Fruit fly (Drosophila melanogaster) whole organism, embryonic: Measurements from ENCODE around the gene BRWD3.

ENCODE experiments used
- Adf1 ChIP-seq: fragments of 200-800 bp; sonication (Bioruptor generic); IDR thresholded peaks from 2 replicates; pipeline ENCODE4 v1.3.6; 2022; ENCODE audit warnings: missing biosample characterization, missing genetic modification characterization
- Asciz ChIP-seq: fragments of 200-800 bp; sonication (Bioruptor generic); optimal IDR thresholded peaks from 2 replicates; lab custom pipeline; 2017; ENCODE audit warnings: missing biosample characterization, mild to moderate bottlenecking, missing genetic modification characterization, missing genetic modification reagents
- CG10565 ChIP-seq: fragments of 200-800 bp; sonication (Bioruptor generic); optimal IDR thresholded peaks from 3 replicates; lab custom pipeline; 2016; ENCODE audit warnings: missing biosample characterization, mild to moderate bottlenecking, missing genetic modification characterization
- CG10654 ChIP-seq: fragments of 200-800 bp; sonication (Bioruptor generic); optimal IDR thresholded peaks from 2 replicates; lab custom pipeline; 2016; ENCODE audit warnings: missing biosample characterization, missing genetic modification characterization
- CG13424 ChIP-seq: fragments of 200-800 bp; sonication (Bioruptor generic); optimal IDR thresholded peaks from 2 replicates; lab custom pipeline; 2019; ENCODE audit warnings: missing biosample characterization, mild to moderate bottlenecking, missing genetic modification characterization, moderate library complexity
- CG14014 ChIP-seq: fragments of 200-800 bp; sonication (Bioruptor generic); IDR thresholded peaks from 2 replicates; pipeline ENCODE4 v1.3.6; 2022; ENCODE audit warnings: missing biosample characterization, missing genetic modification characterization
- CG14860 ChIP-seq: fragments of 200-800 bp; sonication (Bioruptor generic); IDR thresholded peaks from 3 replicates; pipeline ENCODE4 v1.3.6; 2022; ENCODE audit warnings: missing biosample characterization, missing genetic modification characterization; ENCODE audit not compliant: partially characterized antibody
- CG1529 ChIP-seq: fragments of 200-800 bp; sonication (Bioruptor generic); optimal IDR thresholded peaks from 3 replicates; lab custom pipeline; 2018; ENCODE audit warnings: missing biosample characterization, missing genetic modification characterization
- CG17568 ChIP-seq: fragments of 200-800 bp; sonication (Bioruptor generic); optimal IDR thresholded peaks from 2 replicates; lab custom pipeline; 2018; ENCODE audit warnings: missing biosample characterization, mild to moderate bottlenecking, missing genetic modification characterization, moderate library complexity
- CG18262 ChIP-seq: fragments of 200-800 bp; optimal IDR thresholded peaks from 3 replicates; lab custom pipeline; 2019; ENCODE audit warnings: missing biosample characterization, mild to moderate bottlenecking, missing genetic modification characterization, moderate library complexity
- CG18476 ChIP-seq: fragments of 200-800 bp; sonication (Bioruptor generic); optimal IDR thresholded peaks from 2 replicates; lab custom pipeline; 2016; ENCODE audit warnings: missing biosample characterization, mild to moderate bottlenecking, missing genetic modification characterization
- CG18619 ChIP-seq: fragments of 200-800 bp; sonication (Bioruptor generic); optimal IDR thresholded peaks from 3 replicates; lab custom pipeline; 2017; ENCODE audit warnings: missing biosample characterization, mild to moderate bottlenecking, missing genetic modification characterization
- CG2202 ChIP-seq: fragments of 200-800 bp; sonication (Bioruptor generic); optimal IDR thresholded peaks from 2 replicates; lab custom pipeline; 2018; ENCODE audit warnings: missing biosample characterization, mild to moderate bottlenecking, missing genetic modification characterization
- CG2875 ChIP-seq: fragments of 200-800 bp; sonication (Bioruptor generic); optimal IDR thresholded peaks from 2 replicates; lab custom pipeline; 2017; ENCODE audit warnings: missing biosample characterization, mild to moderate bottlenecking, missing genetic modification characterization, missing genetic modification reagents
- CG31388 ChIP-seq: fragments of 200-800 bp; sonication (Bioruptor generic); optimal IDR thresholded peaks from 2 replicates; lab custom pipeline; 2016; ENCODE audit warnings: missing biosample characterization, missing genetic modification characterization
- CG3995 ChIP-seq: fragments of 200-800 bp; sonication (Bioruptor generic); optimal IDR thresholded peaks from 3 replicates; lab custom pipeline; 2016; ENCODE audit warnings: missing biosample characterization, missing genetic modification characterization
- CG4282 ChIP-seq: fragments of 200-800 bp; sonication (Bioruptor generic); optimal IDR thresholded peaks from 2 replicates; lab custom pipeline; 2016; ENCODE audit warnings: missing biosample characterization, missing genetic modification characterization
- CG4707 ChIP-seq: fragments of 200-800 bp; sonication (Bioruptor generic); optimal IDR thresholded peaks from 2 replicates; lab custom pipeline; 2018; ENCODE audit warnings: missing biosample characterization, mild to moderate bottlenecking, missing genetic modification characterization, moderate library complexity
- CG5953 ChIP-seq: fragments of 200-800 bp; sonication (Bioruptor generic); IDR thresholded peaks from 2 replicates; pipeline ENCODE4 v1.3.6; 2022; ENCODE audit warnings: missing biosample characterization, missing genetic modification characterization
- CG6254 ChIP-seq: fragments of 200-800 bp; sonication (Bioruptor generic); optimal IDR thresholded peaks from 3 replicates; lab custom pipeline; 2017; ENCODE audit warnings: mild to moderate bottlenecking, missing biosample characterization, missing genetic modification reagents, missing genetic modification characterization
- CG6765 ChIP-seq: fragments of 200-800 bp; sonication (Bioruptor generic); optimal IDR thresholded peaks from 3 replicates; lab custom pipeline; 2017; ENCODE audit warnings: missing biosample characterization, mild to moderate bottlenecking, missing genetic modification characterization
- CTCF ChIP-seq: fragments of 200-800 bp; sonication (Bioruptor generic); optimal IDR thresholded peaks from 2 replicates; lab custom pipeline; 2017; ENCODE audit warnings: missing biosample characterization, mild to moderate bottlenecking, missing genetic modification characterization, moderate library complexity
- CoRest ChIP-seq: fragments of 200-800 bp; sonication (Bioruptor generic); optimal IDR thresholded peaks from 3 replicates; lab custom pipeline; 2018; ENCODE audit warnings: missing biosample characterization, mild to moderate bottlenecking, missing genetic modification characterization, moderate library complexity
- D ChIP-seq, 2 experiments: fragments of 200-800 bp in 1 of 2; fragments of >200 bp in 1 of 2; sonication (Bioruptor generic) in 1 of 2; optimal IDR thresholded peaks; 2 replicates in 1 of 2; 3 replicates in 1 of 2; lab custom pipeline; 2017; ENCODE audit warnings: mild to moderate bottlenecking in 1 of 2, missing biosample characterization in 1 of 2, missing genetic modification characterization in 1 of 2, missing genetic modification reagents in 1 of 2
- Dip3 ChIP-seq: fragments of 200-800 bp; sonication (Bioruptor generic); optimal IDR thresholded peaks from 3 replicates; lab custom pipeline; 2016; ENCODE audit warnings: missing biosample characterization, missing genetic modification characterization
- Dp ChIP-seq: fragments of 200-800 bp; sonication (Bioruptor generic); optimal IDR thresholded peaks from 2 replicates; lab custom pipeline; 2018; ENCODE audit warnings: missing biosample characterization, mild to moderate bottlenecking, missing genetic modification characterization, moderate library complexity
- E2f2 ChIP-seq: fragments of 200-800 bp; sonication (Bioruptor generic); IDR thresholded peaks from 2 replicates; pipeline ENCODE4 v1.3.6; 2022; ENCODE audit warnings: missing biosample characterization, missing genetic modification characterization
- HLH4C ChIP-seq: fragments of 200-800 bp; sonication (Bioruptor generic); IDR thresholded peaks from 3 replicates; pipeline ENCODE4 v1.3.6; 2022; ENCODE audit warnings: missing biosample characterization, missing genetic modification characterization; ENCODE audit not compliant: partially characterized antibody
- Hand ChIP-seq: fragments of 200-800 bp; sonication (Bioruptor generic); optimal IDR thresholded peaks from 2 replicates; lab custom pipeline; 2017; ENCODE audit warnings: mild to moderate bottlenecking, missing biosample characterization, missing genetic modification reagents, missing genetic modification characterization
- Lpt ChIP-seq: fragments of >200 bp; optimal IDR thresholded peaks from 2 replicates; lab custom pipeline; 2018; ENCODE audit warnings: missing biosample characterization, missing genetic modification characterization
- MBD-R2 ChIP-seq: fragments of 200-800 bp; sonication (Bioruptor generic); IDR thresholded peaks from 2 replicates; pipeline ENCODE4 v1.3.6; 2022; ENCODE audit warnings: missing biosample characterization, missing genetic modification characterization
- Neu2 ChIP-seq: fragments of 200-800 bp; sonication (Bioruptor generic); optimal IDR thresholded peaks from 3 replicates; lab custom pipeline; 2016; ENCODE audit warnings: missing biosample characterization, missing genetic modification characterization, borderline replicate concordance
- Nf-YB ChIP-seq: fragments of 200-800 bp; sonication (Bioruptor generic); optimal IDR thresholded peaks from 3 replicates; lab custom pipeline; 2019; ENCODE audit warnings: missing biosample characterization, mild to moderate bottlenecking, missing genetic modification characterization, moderate library complexity
- NfI ChIP-seq: fragments of 200-800 bp; sonication (Bioruptor generic); optimal IDR thresholded peaks from 3 replicates; lab custom pipeline; 2018; ENCODE audit warnings: missing biosample characterization, mild to moderate bottlenecking, missing genetic modification characterization, moderate library complexity
- bigmax ChIP-seq: fragments of 200-800 bp; sonication (Bioruptor generic); optimal IDR thresholded peaks from 2 replicates; lab custom pipeline; 2018; ENCODE audit warnings: missing biosample characterization, mild to moderate bottlenecking, missing genetic modification characterization
- cad ChIP-seq: fragments of >200 bp; optimal IDR thresholded peaks from 2 replicates; lab custom pipeline; 2017; ENCODE audit warnings: missing biosample characterization, missing genetic modification characterization
- dmrt99B ChIP-seq: fragments of 200-800 bp; sonication (Bioruptor generic); optimal IDR thresholded peaks from 2 replicates; lab custom pipeline; 2018; ENCODE audit warnings: missing biosample characterization, mild to moderate bottlenecking, missing genetic modification characterization, moderate library complexity
- fd64A ChIP-seq: fragments of 200-800 bp; sonication (Bioruptor generic); optimal IDR thresholded peaks from 3 replicates; lab custom pipeline; 2018; ENCODE audit warnings: missing biosample characterization, mild to moderate bottlenecking, missing genetic modification characterization
- fd96Cb ChIP-seq: fragments of 200-800 bp; sonication (Bioruptor generic); optimal IDR thresholded peaks from 2 replicates; lab custom pipeline; 2018; ENCODE audit warnings: missing biosample characterization, mild to moderate bottlenecking, missing genetic modification characterization, moderate library complexity
- gem ChIP-seq: fragments of 200-800 bp; sonication (Bioruptor generic); optimal IDR thresholded peaks from 2 replicates; lab custom pipeline; 2019; ENCODE audit warnings: missing biosample characterization, mild to moderate bottlenecking, missing genetic modification characterization, moderate library complexity
- hkb ChIP-seq, 2 experiments: fragments of 200-800 bp in 1 of 2; fragments of >200 bp in 1 of 2; sonication (Bioruptor generic) in 1 of 2; IDR thresholded peaks in 1 of 2; optimal IDR thresholded peaks in 1 of 2; 2 replicates each; pipeline versions ENCODE4 v1.3.6 to Lab custom; 2017 to 2022; ENCODE audit warnings: missing biosample characterization in 1 of 2, missing genetic modification characterization in 1 of 2
- hth ChIP-seq: fragments of >200 bp; optimal IDR thresholded peaks from 2 replicates; lab custom pipeline; 2017; ENCODE audit warnings: inconsistent platforms
- lilli ChIP-seq: fragments of 200-800 bp; sonication (Bioruptor generic); optimal IDR thresholded peaks from 3 replicates; lab custom pipeline; 2016; ENCODE audit warnings: missing biosample characterization, missing genetic modification characterization
- nerfin-2 ChIP-seq: fragments of 200-800 bp; sonication (Bioruptor generic); IDR thresholded peaks from 2 replicates; pipeline ENCODE4 v1.3.6; 2022; ENCODE audit warnings: missing biosample characterization, missing genetic modification characterization; ENCODE audit not compliant: partially characterized antibody
- p53 ChIP-seq: fragments of 200-800 bp; sonication (Bioruptor generic); optimal IDR thresholded peaks from 2 replicates; lab custom pipeline; 2016; ENCODE audit warnings: missing biosample characterization, missing genetic modification characterization
- pnt ChIP-seq: fragments of 200-800 bp; sonication (Bioruptor generic); optimal IDR thresholded peaks from 3 replicates; lab custom pipeline; 2016; ENCODE audit warnings: missing biosample characterization, missing genetic modification characterization
- slp2 ChIP-seq: fragments of 200-800 bp; sonication (Bioruptor generic); optimal IDR thresholded peaks from 2 replicates; lab custom pipeline; 2016; ENCODE audit warnings: missing biosample characterization, missing genetic modification characterization
- stc ChIP-seq: fragments of 200-800 bp; sonication (Bioruptor generic); IDR thresholded peaks from 2 replicates; pipeline ENCODE4 v1.3.6; 2022; ENCODE audit warnings: missing biosample characterization, missing genetic modification characterization
- sug ChIP-seq: fragments of 200-800 bp; optimal IDR thresholded peaks from 2 replicates; lab custom pipeline; 2019; ENCODE audit warnings: missing biosample characterization, mild to moderate bottlenecking, missing genetic modification characterization, moderate library complexity
- tio ChIP-seq: fragments of 200-800 bp; sonication (Bioruptor generic); optimal IDR thresholded peaks from 2 replicates; lab custom pipeline; 2017; ENCODE audit warnings: missing biosample characterization, missing genetic modification characterization, inconsistent platforms

Gene BRWD3

DNA sequence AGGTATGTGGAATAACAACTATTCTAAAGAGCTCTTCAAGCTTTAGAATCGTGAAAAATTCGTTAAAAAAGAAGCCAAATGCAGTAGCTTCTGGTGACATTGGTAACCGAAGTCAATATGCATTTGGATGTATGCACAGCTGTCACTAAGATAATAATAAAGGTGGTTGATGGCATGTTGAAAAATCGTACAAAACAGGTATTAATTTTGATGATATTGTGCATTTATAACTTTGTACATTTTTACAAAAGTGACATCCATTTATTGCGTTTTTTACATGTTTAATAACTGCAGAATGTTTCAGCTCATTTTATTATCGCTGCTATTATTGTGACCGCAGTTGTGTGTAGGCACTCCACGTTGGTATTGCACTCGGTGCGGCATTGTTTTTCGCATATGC is 17.3 kb upstream of the BRWD3 start (continued):
- TF ChIP-seq Neu2 (GFP tag; lab: Kevin White, UChicago) (no peak), CG6765 (GFP tag; lab: Kevin White, UChicago) (no peak), HLH4C (GFP tag; lab: Robert Waterston, UW) (no peak), Adf1 (GFP tag; lab: Robert Waterston, UW) (no peak), D (optimal IDR thresholded peaks at IDR 0.05; lab: Kevin White, UChicago) (no peak), D (GFP tag; optimal IDR thresholded peaks at IDR 0.05; lab: Kevin White, UChicago) (no peak), tio (GFP tag; lab: Kevin White, UChicago) (no peak), dmrt99B (no peak), CTCF (no peak), fd96Cb (tag; lab: Kevin White, UChicago) (no peak), fd64A (peak; percentile 27), CG18619 (GFP tag; lab: Kevin White, UChicago) (no peak), CG2875 (peak; percentile 54), CG14014 (peak; percentile 10; the same call in 1 of the 2 replicates), CG10654 (GFP tag; lab: Kevin White, UChicago) (peak; percentile 0), CG6254 (GFP tag; lab: Kevin White, UChicago) (peak; percentile 27), p53 (GFP tag; lab: Kevin White, UChicago) (no peak), NfI (GFP tag; lab: Kevin White, UChicago) (no peak), CG13424 (tag; lab: Kevin White, UChicago) (no peak), hkb (optimal IDR thresholded peaks at IDR 0.05; lab: Kevin White, UChicago) (no peak), hkb (GFP tag; IDR thresholded peaks at IDR 0.05; lab: Robert Waterston, UW) (peak; percentile 38), CG17568 (no peak), hth (lab: Kevin White, UChicago) (no peak), E2f2 (GFP tag; lab: Robert Waterston, UW) (no peak; the same call in 1 of the 2 replicates), CG10565 (GFP tag; lab: Kevin White, UChicago) (no peak), nerfin-2 (no peak), CG31388 (no peak), sug (tag; lab: Kevin White, UChicago) (no peak), CG1529 (GFP tag; lab: Kevin White, UChicago) (peak; percentile 5), Dip3 (GFP tag; lab: Kevin White, UChicago) (no peak), CG2202 (tag; lab: Kevin White, UChicago) (peak; percentile 5), CoRest (tag; lab: Kevin White, UChicago) (no peak), lilli (GFP tag; lab: Kevin White, UChicago) (no peak), slp2 (GFP tag; lab: Kevin White, UChicago) (no peak), Lpt (GFP tag; lab: Kevin White, UChicago) (no peak), Nf-YB (GFP tag; lab: Kevin White, UChicago) (no peak), bigmax (GFP tag; lab: Kevin White, UChicago) (no peak), CG14860 (no peak), CG5953 (GFP tag; lab: Robert Waterston, UW) (0 out of 2 replicates have a peak, but pooled peaks have one; percentile 45), CG18262 (tag; lab: Kevin White, UChicago) (no peak), cad (GFP tag; lab: Kevin White, UChicago) (no peak), CG18476 (no peak), CG4707 (GFP tag; lab: Kevin White, UChicago) (peak; percentile 30), stc (GFP tag; lab: Robert Waterston, UW) (no peak; the same call in 1 of the 2 replicates), CG3995 (GFP tag; lab: Kevin White, UChicago) (no peak), CG4282 (GFP tag; lab: Kevin White, UChicago) (no peak), gem (peak; percentile 4), pnt (GFP tag; lab: Kevin White, UChicago) (no peak), MBD-R2 (GFP tag; lab: Robert Waterston, UW) (no peak), Dp (GFP tag; lab: Kevin White, UChicago) (no peak), Asciz (GFP tag; lab: Kevin White, UChicago) (peak; percentile 34), Hand (no peak)
